Worm (Caenorhabditis elegans): ENCODE results near the gene pqn-32.

DNA sequence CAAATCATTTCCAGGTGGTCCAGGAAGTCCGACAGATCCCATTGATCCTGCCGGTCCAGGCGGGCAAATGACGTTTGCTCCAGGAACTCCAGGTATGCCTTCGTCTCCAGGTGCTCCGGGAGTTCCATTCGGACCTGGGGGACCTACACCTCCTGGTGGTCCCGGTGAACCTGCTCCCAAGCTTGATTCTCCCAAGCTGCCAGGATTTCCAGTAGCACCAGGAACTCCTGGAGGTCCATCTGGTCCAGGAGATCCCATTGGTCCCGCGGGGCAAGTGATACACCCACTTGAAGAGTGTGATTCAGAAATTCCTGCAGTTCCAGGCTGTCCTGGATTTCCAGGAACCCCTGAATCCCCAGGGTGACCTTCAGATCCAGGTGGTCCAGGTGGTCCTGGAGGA lies 11.5 kb upstream of the pqn-32 start:
- TF ChIP-seq dao-5 (tag; optimal IDR thresholded peaks at IDR 0.05) (no peak), him-1 (tag; optimal IDR thresholded peaks at IDR 0.05) (no peak)
